Fruit fly (Drosophila melanogaster) whole organism, prepupa: Measurements from ENCODE around the gene CG42659.

Source experiments
- Blimp-1 ChIP-seq: fragments of 200-800 bp; sonication (Bioruptor generic); optimal IDR thresholded peaks from 3 replicates; lab custom pipeline; 2017; ENCODE audit warnings: missing biosample characterization, missing genetic modification characterization, mild to moderate bottlenecking, moderate library complexity, missing genetic modification reagents
- CG16779 ChIP-seq: fragments of 200-800 bp; sonication (Bioruptor generic); optimal IDR thresholded peaks from 3 replicates; lab custom pipeline; 2017; ENCODE audit warnings: missing biosample characterization, mild to moderate bottlenecking, missing genetic modification characterization
- CG32006 ChIP-seq: fragments of 200-800 bp; sonication (Bioruptor generic); optimal IDR thresholded peaks from 3 replicates; lab custom pipeline; 2017; ENCODE audit warnings: missing biosample characterization, mild to moderate bottlenecking, missing genetic modification characterization
- CG4318 ChIP-seq: fragments of 200-800 bp; sonication (Bioruptor generic); optimal IDR thresholded peaks from 3 replicates; lab custom pipeline; 2017; ENCODE audit warnings: missing biosample characterization, mild to moderate bottlenecking, missing genetic modification characterization
- CG6276 ChIP-seq: fragments of 200-800 bp; sonication (Bioruptor generic); optimal IDR thresholded peaks from 2 replicates; lab custom pipeline; 2017; ENCODE audit warnings: missing biosample characterization, mild to moderate bottlenecking, missing genetic modification characterization
- CG8319 ChIP-seq: fragments of 200-800 bp; sonication (Bioruptor generic); optimal IDR thresholded peaks from 3 replicates; lab custom pipeline; 2016; ENCODE audit warnings: missing biosample characterization, missing genetic modification characterization
- CG8632 ChIP-seq: fragments of 200-800 bp; sonication (Bioruptor generic); optimal IDR thresholded peaks from 3 replicates; lab custom pipeline; 2016; ENCODE audit warnings: missing biosample characterization, missing genetic modification characterization
- CG9139 ChIP-seq: fragments of 200-800 bp; sonication (Bioruptor generic); optimal IDR thresholded peaks from 3 replicates; lab custom pipeline; 2017; ENCODE audit warnings: missing biosample characterization, mild to moderate bottlenecking, missing genetic modification characterization
- Eip78C ChIP-seq: fragments of 200-800 bp; sonication (Bioruptor generic); peaks from one replicate; lab custom pipeline; 2016; ENCODE audit warnings: missing biosample characterization, missing genetic modification characterization
- Sox102F ChIP-seq: fragments of 200-800 bp; sonication (Bioruptor generic); optimal IDR thresholded peaks from 2 replicates; lab custom pipeline; 2016; ENCODE audit warnings: missing biosample characterization, mild to moderate bottlenecking, missing genetic modification characterization
- Sox14 ChIP-seq: fragments of 200-800 bp; sonication (Bioruptor generic); optimal IDR thresholded peaks from 3 replicates; lab custom pipeline; 2016; ENCODE audit warnings: missing biosample characterization, missing genetic modification characterization
- topi ChIP-seq: fragments of 200-800 bp; sonication (Bioruptor generic); optimal IDR thresholded peaks from 3 replicates; lab custom pipeline; 2016; ENCODE audit warnings: missing biosample characterization, missing genetic modification characterization

- TF ChIP-seq CG8319 (GFP tag; lab: Kevin White, UChicago): no peak
- TF ChIP-seq CG32006 (GFP tag; lab: Kevin White, UChicago): no peak
- no peak for TF ChIP-seq CG4318 (GFP tag; lab: Kevin White, UChicago)
- TF ChIP-seq Blimp-1 (GFP tag; lab: Kevin White, UChicago): no peak
- no peak for TF ChIP-seq CG8632 (GFP tag; lab: Kevin White, UChicago)
- TF ChIP-seq topi (GFP tag; lab: Kevin White, UChicago): no peak
- TF ChIP-seq CG6276 (GFP tag; lab: Kevin White, UChicago): no peak
- TF ChIP-seq CG16779 (tag; lab: Kevin White, UChicago): no peak
- no peak for TF ChIP-seq Sox14 (GFP tag; lab: Kevin White, UChicago)
- TF ChIP-seq Eip78C (GFP tag; lab: Kevin White, UChicago): no peak
- TF ChIP-seq CG9139 (GFP tag; lab: Kevin White, UChicago): no peak
- no peak for TF ChIP-seq Sox102F (GFP tag; lab: Kevin White, UChicago)
These were observed 24.8 kb upstream of the CG42659 start, which contains the start of gene btv for dm6 chr2L:17982372-17982771.
